Fruit fly (Drosophila melanogaster) whole organism, wandering third instar larva: ENCODE measurements around the gene CG6661.
A peak's percentile ranks its signal among the peaks of the same experiment; 100 is the strongest.

ENCODE experiments used
- Abd-B ChIP-seq: fragments of >200 bp; optimal IDR thresholded peaks from 2 replicates; lab custom pipeline; 2017; ENCODE audit warnings: missing biosample characterization, missing genetic modification characterization
- CG32264 ChIP-seq: fragments of 200-800 bp; sonication (Bioruptor generic); optimal IDR thresholded peaks from 2 replicates; lab custom pipeline; 2016; ENCODE audit warnings: missing biosample characterization, missing genetic modification characterization
- CG9705 ChIP-seq: fragments of 200-800 bp; sonication (Bioruptor generic); optimal IDR thresholded peaks from 2 replicates; lab custom pipeline; 2018; ENCODE audit warnings: missing biosample characterization, mild to moderate bottlenecking, missing genetic modification characterization
- CrebA ChIP-seq: fragments of 200-800 bp; sonication (Bioruptor generic); optimal IDR thresholded peaks from 2 replicates; lab custom pipeline; 2016; ENCODE audit warnings: missing biosample characterization, mild to moderate bottlenecking, missing genetic modification characterization, borderline replicate concordance
- Dfd ChIP-seq: fragments of >200 bp; optimal IDR thresholded peaks from 2 replicates; lab custom pipeline; 2017; ENCODE audit warnings: missing biosample characterization, missing genetic modification characterization
- Dif ChIP-seq: fragments of 200-275, 200-300 bp; sonication (Bioruptor generic); optimal IDR thresholded peaks from 2 replicates; lab custom pipeline; 2018; ENCODE audit warnings: missing biosample characterization, missing genetic modification characterization; ENCODE audit not compliant: partially characterized antibody
- GATAd ChIP-seq: sonication (Bioruptor generic); optimal IDR thresholded peaks from 2 replicates; lab custom pipeline; 2016; ENCODE audit warnings: missing biosample characterization, missing genetic modification characterization
- HLH106 ChIP-seq: fragments of 200-800 bp; optimal IDR thresholded peaks from 3 replicates; lab custom pipeline; 2019; ENCODE audit warnings: missing biosample characterization, mild to moderate bottlenecking, missing genetic modification characterization, moderate library complexity
- Hnf4 ChIP-seq: fragments of 200-800 bp; sonication (Bioruptor generic); optimal IDR thresholded peaks from 2 replicates; lab custom pipeline; 2016; ENCODE audit warnings: missing biosample characterization, mild to moderate bottlenecking, missing genetic modification characterization
- Hr78 ChIP-seq: fragments of >200 bp; optimal IDR thresholded peaks from 2 replicates; lab custom pipeline; 2017; ENCODE audit warnings: missing biosample characterization, missing genetic modification characterization
- Hr83 ChIP-seq: fragments of 200-300 bp; sonication (Bioruptor generic); optimal IDR thresholded peaks from 2 replicates; lab custom pipeline; 2016; ENCODE audit warnings: missing biosample characterization, mild to moderate bottlenecking, missing genetic modification characterization, moderate library complexity; ENCODE audit not compliant: poor library complexity, severe bottlenecking
- Jra ChIP-seq: sonication (Bioruptor generic); optimal IDR thresholded peaks from 2 replicates; lab custom pipeline; 2016; ENCODE audit warnings: missing biosample characterization, missing genetic modification characterization
- Mio ChIP-seq: sonication (Bioruptor generic); optimal IDR thresholded peaks from 2 replicates; lab custom pipeline; 2016; ENCODE audit warnings: missing biosample characterization, missing genetic modification characterization
- Myc ChIP-seq: fragments of >200 bp; optimal IDR thresholded peaks from 2 replicates; lab custom pipeline; 2017
- N ChIP-seq: fragments of >200 bp; optimal IDR thresholded peaks from 2 replicates; lab custom pipeline; 2018; ENCODE audit warnings: missing biosample characterization, missing external identifiers, missing genetic modification characterization
- OdsH ChIP-seq: fragments of 200-800 bp; sonication (Bioruptor generic); optimal IDR thresholded peaks from 2 replicates; lab custom pipeline; 2016; ENCODE audit warnings: missing biosample characterization, mild to moderate bottlenecking, missing genetic modification characterization
- Rel ChIP-seq, 2 experiments: fragments of 200-800 bp; sonication (Bioruptor generic) in 1 of 2; optimal IDR thresholded peaks; 2 replicates in 1 of 2; 3 replicates in 1 of 2; lab custom pipeline; 2016 to 2019; ENCODE audit warnings: mild to moderate bottlenecking in 2 of 2, missing biosample characterization in 2 of 2, missing genetic modification characterization in 2 of 2, moderate library complexity in 1 of 2
- Sp1 ChIP-seq: fragments of 200-800 bp; sonication (Bioruptor generic); optimal IDR thresholded peaks from 3 replicates; lab custom pipeline; 2019; ENCODE audit warnings: missing biosample characterization, mild to moderate bottlenecking, missing genetic modification characterization, moderate library complexity
- Vsx2 ChIP-seq: fragments of 200-300, 225-300 bp; sonication (Bioruptor generic); optimal IDR thresholded peaks from 2 replicates; lab custom pipeline; 2018; ENCODE audit warnings: missing biosample characterization, missing genetic modification characterization; ENCODE audit not compliant: partially characterized antibody
- br ChIP-seq: fragments of 200-800 bp; sonication (Bioruptor generic); optimal IDR thresholded peaks from 2 replicates; lab custom pipeline; 2016; ENCODE audit warnings: missing biosample characterization, missing genetic modification characterization
- brk ChIP-seq: fragments of 200-800 bp; sonication (Bioruptor generic); optimal IDR thresholded peaks from 2 replicates; lab custom pipeline; 2016; ENCODE audit warnings: missing biosample characterization, mild to moderate bottlenecking, missing genetic modification characterization
- dl ChIP-seq, 2 experiments: fragments of 175-275, 200-275 bp in 1 of 2; fragments of 200-275 bp in 1 of 2; sonication (Bioruptor generic); optimal IDR thresholded peaks; lab custom pipeline; 2018; ENCODE audit warnings: mild to moderate bottlenecking in 2 of 2, missing biosample characterization in 2 of 2, missing genetic modification characterization in 2 of 2, moderate library complexity in 2 of 2; ENCODE audit not compliant: partially characterized antibody in 2 of 2, insufficient read depth in 1 of 2
- dmrt93B ChIP-seq: fragments of 200-800 bp; sonication (Bioruptor generic); optimal IDR thresholded peaks from 2 replicates; lab custom pipeline; 2018; ENCODE audit warnings: missing biosample characterization, mild to moderate bottlenecking, missing genetic modification characterization
- dsf ChIP-seq: sonication (Bioruptor generic); optimal IDR thresholded peaks from 2 replicates; lab custom pipeline; 2016; ENCODE audit warnings: missing biosample characterization, missing genetic modification characterization, borderline replicate concordance
- ey ChIP-seq: fragments of 200-800 bp; sonication (Bioruptor generic); optimal IDR thresholded peaks from 2 replicates; lab custom pipeline; 2016; ENCODE audit warnings: missing biosample characterization, missing genetic modification characterization
- foxo ChIP-seq, 2 experiments: fragments of 200-800 bp; sonication (Bioruptor generic); optimal IDR thresholded peaks; 2 replicates in 1 of 2; 3 replicates in 1 of 2; lab custom pipeline; 2016 to 2017; ENCODE audit warnings: missing biosample characterization in 2 of 2, missing genetic modification characterization in 2 of 2
- fru ChIP-seq: fragments of 200-800 bp; sonication (Bioruptor generic); optimal IDR thresholded peaks from 3 replicates; lab custom pipeline; 2016; ENCODE audit warnings: missing biosample characterization, mild to moderate bottlenecking, missing genetic modification characterization
- h ChIP-seq: fragments of 200-800 bp; sonication (Bioruptor generic); optimal IDR thresholded peaks from 3 replicates; lab custom pipeline; 2016; ENCODE audit warnings: missing biosample characterization, mild to moderate bottlenecking, missing genetic modification characterization
- jim ChIP-seq: fragments of 175-275, 200-325 bp; sonication (Bioruptor generic); optimal IDR thresholded peaks from 2 replicates; lab custom pipeline; 2016; ENCODE audit warnings: missing biosample characterization, mild to moderate bottlenecking, missing genetic modification characterization
- lola ChIP-seq: fragments of >200 bp; optimal IDR thresholded peaks from 2 replicates; lab custom pipeline; 2017; ENCODE audit warnings: missing biosample characterization, missing genetic modification characterization
- pan ChIP-seq: fragments of >200 bp; optimal IDR thresholded peaks from 2 replicates; lab custom pipeline; 2017
- psq ChIP-seq: fragments of 200-800 bp; sonication (Bioruptor generic); optimal IDR thresholded peaks from 3 replicates; lab custom pipeline; 2017; ENCODE audit warnings: missing biosample characterization, mild to moderate bottlenecking, missing genetic modification characterization, moderate library complexity
- rgr ChIP-seq: fragments of 200-800 bp; sonication (Bioruptor generic); optimal IDR thresholded peaks from 3 replicates; lab custom pipeline; 2016; ENCODE audit warnings: missing biosample characterization, mild to moderate bottlenecking, missing genetic modification characterization
- sage ChIP-seq: fragments of 200-800 bp; sonication (Bioruptor generic); optimal IDR thresholded peaks from 2 replicates; lab custom pipeline; 2016; ENCODE audit warnings: missing biosample characterization, mild to moderate bottlenecking, missing genetic modification characterization
- sv ChIP-seq: fragments of 200-800 bp; sonication (Bioruptor generic); optimal IDR thresholded peaks from 3 replicates; lab custom pipeline; 2016; ENCODE audit warnings: missing biosample characterization, missing genetic modification characterization
- tai ChIP-seq: sonication (Bioruptor generic); optimal IDR thresholded peaks from 2 replicates; lab custom pipeline; 2016; ENCODE audit warnings: missing biosample characterization, missing genetic modification characterization
- usp ChIP-seq: fragments of >200 bp; optimal IDR thresholded peaks from 2 replicates; lab custom pipeline; 2017; ENCODE audit warnings: missing biosample characterization, missing genetic modification characterization
- woc ChIP-seq: sonication (Bioruptor generic); optimal IDR thresholded peaks from 2 replicates; lab custom pipeline; 2016; ENCODE audit warnings: missing biosample characterization, mild to moderate bottlenecking, missing genetic modification characterization

CG6661 gene

dm6 chr3L:14004041-14004407 lies 30.6 kb upstream of the CG6661 start:
- TF ChIP-seq Dif (GFP tag; lab: Kevin White, UChicago): peak; percentile 59
- TF ChIP-seq psq (GFP tag; lab: Kevin White, UChicago): peak; percentile 100
- peak; percentile 30 for TF ChIP-seq rgr
- TF ChIP-seq brk (GFP tag; lab: Kevin White, UChicago): peak; percentile 7
- TF ChIP-seq br: peak; percentile 5
- peak; percentile 15 for TF ChIP-seq HLH106 (tag; lab: Kevin White, UChicago)
- no peak for TF ChIP-seq Rel (GFP tag; optimal IDR thresholded peaks at IDR 0.05; lab: Kevin White, UChicago)
- peak; percentile 54 for TF ChIP-seq Rel (tag; optimal IDR thresholded peaks at IDR 0.05; lab: Kevin White, UChicago)
- no peak for TF ChIP-seq dsf (GFP tag; lab: Kevin White, UChicago)
- TF ChIP-seq jim: no peak
- peak; percentile 48 for TF ChIP-seq Sp1 (GFP tag; lab: Kevin White, UChicago)
- peak; percentile 21 for TF ChIP-seq fru (GFP tag; lab: Kevin White, UChicago)
- no peak for TF ChIP-seq Hr83 (GFP tag; lab: Kevin White, UChicago)
- TF ChIP-seq dmrt93B: peak; percentile 7

DNA sequence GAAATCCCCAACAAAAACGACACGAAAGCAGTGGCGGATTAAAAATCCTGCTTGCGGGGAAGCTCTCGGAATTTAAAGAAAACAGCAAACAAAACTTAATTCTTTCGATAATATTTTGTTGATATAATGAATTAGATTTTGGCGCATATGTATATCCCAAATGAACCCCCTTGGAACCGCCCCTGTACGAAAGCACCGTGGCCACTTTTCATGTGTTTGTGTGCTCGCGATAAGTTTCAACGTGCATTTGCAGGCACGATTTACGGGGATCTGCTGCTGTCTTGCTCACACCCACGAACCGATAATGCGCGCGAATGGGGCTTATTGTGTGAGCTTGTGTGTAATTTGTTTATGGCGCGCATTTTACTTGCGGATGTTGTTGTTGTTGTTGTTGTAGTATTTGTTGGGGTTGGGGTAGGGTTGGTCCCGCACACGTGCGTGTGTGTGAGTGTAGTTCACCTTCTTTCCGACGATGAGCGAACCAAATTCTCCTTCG lies 29.6 kb upstream of the CG6661 start:
- TF ChIP-seq foxo (GFP tag; optimal IDR thresholded peaks at IDR 0.05; lab: Kevin White, UChicago) (peak; percentile 96 to 99), CG32264 (peak; percentile 98), Sp1 (GFP tag; lab: Kevin White, UChicago) (peak; percentile 95), Dfd (GFP tag; lab: Kevin White, UChicago) (no peak), dmrt93B (peak; percentile 96), Abd-B (no peak), h (peak; percentile 99), rgr (peak; percentile 99), GATAd (GFP tag; lab: Kevin White, UChicago) (no peak), woc (GFP tag; lab: Kevin White, UChicago) (peak; percentile 94), usp (GFP tag; lab: Kevin White, UChicago) (no peak), dsf (GFP tag; lab: Kevin White, UChicago) (peak; percentile 75), Myc (lab: Kevin White, UChicago) (no peak), Hr83 (GFP tag; lab: Kevin White, UChicago) (peak; percentile 89), Jra (GFP tag; lab: Kevin White, UChicago) (no peak), br (peak; percentile 99), fru (GFP tag; lab: Kevin White, UChicago) (peak; percentile 99), Rel (GFP tag; optimal IDR thresholded peaks at IDR 0.05; lab: Kevin White, UChicago) (peak; percentile 91), Rel (tag; optimal IDR thresholded peaks at IDR 0.05; lab: Kevin White, UChicago) (peak; percentile 95), ey (GFP tag; lab: Kevin White, UChicago) (peak; percentile 99), lola (GFP tag; lab: Kevin White, UChicago) (no peak), Dif (GFP tag; lab: Kevin White, UChicago) (no peak), brk (GFP tag; lab: Kevin White, UChicago) (no peak), sv (peak; percentile 95), CrebA (GFP tag; lab: Kevin White, UChicago) (no peak), tai (no peak), Hr78 (GFP tag; lab: Kevin White, UChicago) (no peak), jim (peak; percentile 41), N (GFP tag; lab: Kevin White, UChicago) (no peak), Mio (peak; percentile 90), HLH106 (tag; lab: Kevin White, UChicago) (peak; percentile 90), Vsx2 (GFP tag; lab: Kevin White, UChicago) (no peak), psq (GFP tag; lab: Kevin White, UChicago) (peak; percentile 97), sage (GFP tag; lab: Kevin White, UChicago) (no peak), CG9705 (GFP tag; lab: Kevin White, UChicago) (peak; percentile 82), dl (GFP tag; optimal IDR thresholded peaks at IDR 0.05; lab: Kevin White, UChicago; ENCODE audit: insufficient read depth in 1 of 2, partially characterized antibody in 2 of 2) (no peak), OdsH (peak; percentile 99), pan (no peak), Hnf4 (no peak)
